Fruit fly (Drosophila melanogaster) whole organism, larva: ENCODE data around the gene CG1951.
A peak's percentile ranks its signal among the peaks of the same experiment; 100 is the strongest.

ENCODE experiments used
- noc ChIP-seq: fragments of 200-800 bp; sonication (Bioruptor generic); optimal IDR thresholded peaks from 3 replicates; lab custom pipeline; 2019; ENCODE audit warnings: missing biosample characterization, mild to moderate bottlenecking, missing genetic modification characterization, moderate library complexity

CG1951 gene

dm6 chr3R:29039704-29040430 lies 12.8 kb downstream of the CG1951 start:
- no peak for TF ChIP-seq noc (tag; lab: Kevin White, UChicago)

- no peak for TF ChIP-seq noc (tag; lab: Kevin White, UChicago)
Observed at dm6 chr3R:29040526-29041195, 13.6 kb downstream of the CG1951 start.

- no peak for TF ChIP-seq noc (tag; lab: Kevin White, UChicago)
Observed at dm6 chr3R:29049055-29049722, 22.2 kb downstream of the CG1951 start, which contains the start of gene CG11837. Gene CG11837 (plus strand): TSS chr3R:29049493.

dm6 chr3R:29050756-29051155 lies 23.7 kb downstream of the CG1951 start, which contains the start of gene CG11841:
Gene CG11841 (plus strand): TSS chr3R:29051056.
- no peak for TF ChIP-seq noc (tag; lab: Kevin White, UChicago)

dm6 chr3R:29052380-29052779 lies 25.3 kb downstream of the CG1951 start, which contains the start of gene CG11842:
Gene CG11842 (plus strand): TSS chr3R:29052680.
- TF ChIP-seq noc (tag; lab: Kevin White, UChicago): no peak

dm6 chr3R:29054047-29054446 lies 27.0 kb downstream of the CG1951 start, which contains the start of gene CG11843:
Gene CG11843 (plus strand): TSS chr3R:29054347.
- no peak for TF ChIP-seq noc (tag; lab: Kevin White, UChicago)

- no peak for TF ChIP-seq noc (tag; lab: Kevin White, UChicago)
Observed at dm6 chr3R:29055710-29056109, 28.7 kb downstream of the CG1951 start, which contains the start of gene Sirt7. Gene Sirt7 (plus strand): TSS chr3R:29055927.

- no peak for TF ChIP-seq noc (tag; lab: Kevin White, UChicago)
Observed at dm6 chr3R:29059385-29059784, 32.3 kb downstream of the CG1951 start.

- no peak for TF ChIP-seq noc (tag; lab: Kevin White, UChicago)
Observed at dm6 chr3R:29062717-29063206, 35.7 kb downstream of the CG1951 start, which contains the start of the genes Cul5 and Bicra. Gene Cul5 (minus strand): TSS chr3R:29062975. Gene Bicra (plus strand): TSS chr3R:29063040.

dm6 chr3R:29063207-29063920 lies 36.3 kb downstream of the CG1951 start:
- peak; percentile 85 for TF ChIP-seq noc (tag; lab: Kevin White, UChicago)

dm6 chr3R:29063921-29064460 lies 37.0 kb downstream of the CG1951 start:
- TF ChIP-seq noc (tag; lab: Kevin White, UChicago): no peak

- TF ChIP-seq noc (tag; lab: Kevin White, UChicago): no peak
Observed at dm6 chr3R:29064682-29065100, 37.7 kb downstream of the CG1951 start.

dm6 chr3R:29066285-29066684 lies 39.2 kb downstream of the CG1951 start:
- TF ChIP-seq noc (tag; lab: Kevin White, UChicago): no peak

- no peak for TF ChIP-seq noc (tag; lab: Kevin White, UChicago)
Observed at dm6 chr3R:29067091-29067490, 40.1 kb downstream of the CG1951 start.
